Fruit fly (Drosophila melanogaster) whole organism, embryonic: Measurements from ENCODE around the gene CG33299.
A peak's percentile ranks its signal among the peaks of the same experiment; 100 is the strongest.

Experiments used
- Bgb ChIP-seq: fragments of 200-800 bp; sonication (Bioruptor generic); IDR thresholded peaks from 2 replicates; pipeline ENCODE4 v1.3.6; 2022; ENCODE audit warnings: missing biosample characterization, missing genetic modification characterization; ENCODE audit not compliant: partially characterized antibody
- BtbVII ChIP-seq: fragments of 200-800 bp; sonication (Bioruptor generic); optimal IDR thresholded peaks from 3 replicates; lab custom pipeline; 2017; ENCODE audit warnings: missing biosample characterization, mild to moderate bottlenecking, missing genetic modification characterization
- CG10147 ChIP-seq: fragments of 200-800 bp; sonication (Bioruptor generic); optimal IDR thresholded peaks from 2 replicates; lab custom pipeline; 2019; ENCODE audit warnings: missing biosample characterization, mild to moderate bottlenecking, missing genetic modification characterization, moderate library complexity
- CG11456 ChIP-seq: fragments of 200-800 bp; sonication (Bioruptor generic); IDR thresholded peaks from 3 replicates; pipeline ENCODE4 v1.3.6; 2022; ENCODE audit warnings: missing biosample characterization, missing genetic modification characterization
- CG12219 ChIP-seq: fragments of 200-800 bp; sonication (Bioruptor generic); optimal IDR thresholded peaks from 3 replicates; lab custom pipeline; 2018; ENCODE audit warnings: missing biosample characterization, mild to moderate bottlenecking, missing genetic modification characterization
- CG12769 ChIP-seq: fragments of 200-800 bp; sonication (Bioruptor generic); optimal IDR thresholded peaks from 2 replicates; lab custom pipeline; 2019; ENCODE audit warnings: missing biosample characterization, mild to moderate bottlenecking, missing genetic modification characterization, moderate library complexity
- CG13894 ChIP-seq: fragments of 200-800 bp; sonication (Bioruptor generic); optimal IDR thresholded peaks from 3 replicates; lab custom pipeline; 2018; ENCODE audit warnings: missing biosample characterization, mild to moderate bottlenecking, missing genetic modification characterization, moderate library complexity
- CG1529 ChIP-seq: fragments of 200-800 bp; sonication (Bioruptor generic); optimal IDR thresholded peaks from 3 replicates; lab custom pipeline; 2018; ENCODE audit warnings: missing biosample characterization, missing genetic modification characterization
- CG17568 ChIP-seq: fragments of 200-800 bp; sonication (Bioruptor generic); optimal IDR thresholded peaks from 2 replicates; lab custom pipeline; 2018; ENCODE audit warnings: missing biosample characterization, mild to moderate bottlenecking, missing genetic modification characterization, moderate library complexity
- CG18476 ChIP-seq: fragments of 200-800 bp; sonication (Bioruptor generic); optimal IDR thresholded peaks from 2 replicates; lab custom pipeline; 2016; ENCODE audit warnings: missing biosample characterization, mild to moderate bottlenecking, missing genetic modification characterization
- CG30020 ChIP-seq: fragments of 200-800 bp; optimal IDR thresholded peaks from 2 replicates; lab custom pipeline; 2019; ENCODE audit warnings: missing biosample characterization, mild to moderate bottlenecking, missing genetic modification characterization, moderate library complexity
- CG34376 ChIP-seq: fragments of 200-800 bp; sonication (Bioruptor generic); optimal IDR thresholded peaks from 2 replicates; lab custom pipeline; 2018; ENCODE audit warnings: missing biosample characterization, mild to moderate bottlenecking, missing genetic modification characterization
- CG43689 ChIP-seq: fragments of 200-800 bp; sonication (Bioruptor generic); IDR thresholded peaks from 2 replicates; pipeline ENCODE4 v1.3.6; 2022; ENCODE audit warnings: missing biosample characterization, missing genetic modification characterization
- CG6689 ChIP-seq: fragments of 200-800 bp; sonication (Bioruptor generic); IDR thresholded peaks from 2 replicates; pipeline ENCODE4 v1.3.6; 2022; ENCODE audit warnings: missing biosample characterization, missing genetic modification characterization
- CG6765 ChIP-seq: fragments of 200-800 bp; sonication (Bioruptor generic); optimal IDR thresholded peaks from 3 replicates; lab custom pipeline; 2017; ENCODE audit warnings: missing biosample characterization, mild to moderate bottlenecking, missing genetic modification characterization
- CG6791 ChIP-seq: fragments of 200-800 bp; sonication (Bioruptor generic); IDR thresholded peaks from 3 replicates; pipeline ENCODE4 v1.3.6; 2022; ENCODE audit warnings: missing biosample characterization, missing genetic modification characterization; ENCODE audit not compliant: partially characterized antibody
- CG6813 ChIP-seq: fragments of 200-800 bp; sonication (Bioruptor generic); optimal IDR thresholded peaks from 2 replicates; lab custom pipeline; 2017; ENCODE audit warnings: missing biosample characterization, missing genetic modification characterization, mild to moderate bottlenecking, moderate library complexity, missing genetic modification reagents
- CG7556 ChIP-seq: fragments of 200-800 bp; sonication (Bioruptor generic); optimal IDR thresholded peaks from 2 replicates; lab custom pipeline; 2017; ENCODE audit warnings: missing biosample characterization, mild to moderate bottlenecking, missing genetic modification characterization
- CG8478 ChIP-seq: fragments of >200 bp; optimal IDR thresholded peaks from 2 replicates; lab custom pipeline; 2018
- CTCF ChIP-seq: fragments of 200-800 bp; sonication (Bioruptor generic); optimal IDR thresholded peaks from 2 replicates; lab custom pipeline; 2017; ENCODE audit warnings: missing biosample characterization, mild to moderate bottlenecking, missing genetic modification characterization, moderate library complexity
- D19A ChIP-seq: fragments of 200-800 bp; optimal IDR thresholded peaks from 3 replicates; lab custom pipeline; 2019; ENCODE audit warnings: missing biosample characterization, mild to moderate bottlenecking, missing genetic modification characterization, moderate library complexity
- Dip2 ChIP-seq: fragments of 200-800 bp; sonication (Bioruptor generic); IDR thresholded peaks from 2 replicates; pipeline ENCODE4 v1.3.6; 2022; ENCODE audit warnings: missing biosample characterization, missing genetic modification characterization
- E2f2 ChIP-seq: fragments of 200-800 bp; sonication (Bioruptor generic); IDR thresholded peaks from 2 replicates; pipeline ENCODE4 v1.3.6; 2022; ENCODE audit warnings: missing biosample characterization, missing genetic modification characterization
- Elba2 ChIP-seq: fragments of 200-800 bp; sonication (Bioruptor generic); optimal IDR thresholded peaks from 3 replicates; lab custom pipeline; 2016; ENCODE audit warnings: missing biosample characterization, missing genetic modification characterization
- HmgZ ChIP-seq: fragments of 200-800 bp; sonication (Bioruptor generic); optimal IDR thresholded peaks from 2 replicates; lab custom pipeline; 2018; ENCODE audit warnings: missing biosample characterization, mild to moderate bottlenecking, missing genetic modification characterization
- MBD-R2 ChIP-seq: fragments of 200-800 bp; sonication (Bioruptor generic); IDR thresholded peaks from 2 replicates; pipeline ENCODE4 v1.3.6; 2022; ENCODE audit warnings: missing biosample characterization, missing genetic modification characterization
- Mrtf ChIP-seq: fragments of 200-800 bp; sonication (Bioruptor generic); IDR thresholded peaks from 3 replicates; pipeline ENCODE4 v1.3.6; 2022; ENCODE audit warnings: missing biosample characterization, missing genetic modification characterization
- Nf-YA ChIP-seq: fragments of 200-800 bp; sonication (Bioruptor generic); IDR thresholded peaks from 2 replicates; pipeline ENCODE4 v1.3.6; 2022; ENCODE audit warnings: missing biosample characterization, missing genetic modification characterization
- Opbp ChIP-seq: fragments of 200-800 bp; sonication (Bioruptor generic); IDR thresholded peaks from 3 replicates; pipeline ENCODE4 v1.3.6; 2022; ENCODE audit warnings: missing biosample characterization, missing genetic modification characterization; ENCODE audit not compliant: partially characterized antibody
- PHDP ChIP-seq: fragments of 200-800 bp; sonication (Bioruptor generic); optimal IDR thresholded peaks from 3 replicates; lab custom pipeline; 2018; ENCODE audit warnings: missing biosample characterization, mild to moderate bottlenecking, missing genetic modification characterization, moderate library complexity
- Vsx1 ChIP-seq: fragments of 200-800 bp; sonication (Bioruptor generic); optimal IDR thresholded peaks from 2 replicates; lab custom pipeline; 2017; ENCODE audit warnings: missing biosample characterization, mild to moderate bottlenecking, missing genetic modification characterization, missing genetic modification reagents
- YL-1 ChIP-seq: fragments of 200-800 bp; sonication (Bioruptor generic); optimal IDR thresholded peaks from 3 replicates; lab custom pipeline; 2017; ENCODE audit warnings: missing biosample characterization, mild to moderate bottlenecking, missing genetic modification characterization
- amos ChIP-seq: fragments of 200-800 bp; sonication (Bioruptor generic); IDR thresholded peaks from 2 replicates; pipeline ENCODE4 v1.3.6; 2022; ENCODE audit warnings: missing biosample characterization, missing genetic modification characterization; ENCODE audit not compliant: partially characterized antibody
- bbx ChIP-seq: fragments of 200-800 bp; sonication (Bioruptor generic); IDR thresholded peaks from 2 replicates; pipeline ENCODE4 v1.3.6; 2022; ENCODE audit warnings: missing biosample characterization, missing genetic modification characterization; ENCODE audit not compliant: partially characterized antibody
- caup ChIP-seq: fragments of 200-800 bp; sonication (Bioruptor generic); optimal IDR thresholded peaks from 3 replicates; lab custom pipeline; 2017; ENCODE audit warnings: missing biosample characterization, mild to moderate bottlenecking, missing genetic modification characterization, moderate library complexity; ENCODE audit not compliant: severe bottlenecking
- crol ChIP-seq: fragments of 200-800 bp; sonication (Bioruptor generic); IDR thresholded peaks from 2 replicates; pipeline ENCODE4 v1.3.6; 2022; ENCODE audit warnings: missing biosample characterization, missing genetic modification characterization
- hkb ChIP-seq, 2 experiments: fragments of 200-800 bp in 1 of 2; fragments of >200 bp in 1 of 2; sonication (Bioruptor generic) in 1 of 2; IDR thresholded peaks in 1 of 2; optimal IDR thresholded peaks in 1 of 2; 2 replicates each; pipeline versions ENCODE4 v1.3.6 to Lab custom; 2017 to 2022; ENCODE audit warnings: missing biosample characterization in 1 of 2, missing genetic modification characterization in 1 of 2
- kni ChIP-seq: fragments of 200-800 bp; sonication (Bioruptor generic); optimal IDR thresholded peaks from 3 replicates; lab custom pipeline; 2017; ENCODE audit warnings: mild to moderate bottlenecking, missing biosample characterization, missing genetic modification reagents, missing genetic modification characterization
- mam ChIP-seq: fragments of 200-800 bp; sonication (Bioruptor generic); optimal IDR thresholded peaks from 3 replicates; lab custom pipeline; 2016; ENCODE audit warnings: missing biosample characterization, missing genetic modification characterization
- oc ChIP-seq: fragments of 200-800 bp; sonication (Bioruptor generic); optimal IDR thresholded peaks from 2 replicates; lab custom pipeline; 2018; ENCODE audit warnings: missing biosample characterization, mild to moderate bottlenecking, missing genetic modification characterization, moderate library complexity
- pita ChIP-seq: fragments of 200-800 bp; sonication (Bioruptor generic); optimal IDR thresholded peaks from 2 replicates; lab custom pipeline; 2017; ENCODE audit warnings: missing biosample characterization, mild to moderate bottlenecking, missing genetic modification characterization
- ranshi ChIP-seq: fragments of 200-800 bp; sonication (Bioruptor generic); IDR thresholded peaks from 2 replicates; pipeline ENCODE4 v1.3.6; 2022; ENCODE audit warnings: missing biosample characterization, missing genetic modification characterization
- sd ChIP-seq: fragments of 200-800 bp; sonication (Bioruptor generic); optimal IDR thresholded peaks from 3 replicates; lab custom pipeline; 2018; ENCODE audit warnings: missing biosample characterization, mild to moderate bottlenecking, missing genetic modification characterization, moderate library complexity
- unc-4 ChIP-seq: fragments of 200-800 bp; sonication (Bioruptor generic); IDR thresholded peaks from 2 replicates; pipeline ENCODE4 v1.3.6; 2022; ENCODE audit warnings: missing biosample characterization, missing genetic modification characterization; ENCODE audit not compliant: partially characterized antibody

Gene CG33299

dm6 chr2L:9609337-9609856 lies 47.0 kb upstream of the CG33299 start (continued):
- no peak for TF ChIP-seq bbx (GFP tag; lab: Robert Waterston, UW)
- peak; percentile 6 for TF ChIP-seq sd (tag; lab: Kevin White, UChicago)
- TF ChIP-seq CG11456 (GFP tag; lab: Robert Waterston, UW) = 0 out of 3 replicates have a peak, but pooled peaks have one; percentile 20
- TF ChIP-seq crol = peak; percentile 48; the same call in 1 of the 2 replicates
- peak; percentile 76 for TF ChIP-seq kni (GFP tag; lab: Kevin White, UChicago)
- no peak for TF ChIP-seq Mrtf
- TF ChIP-seq CG18476 (GFP tag; lab: Kevin White, UChicago) = no peak

dm6 chr2L:9612654-9613005 lies 43.8 kb upstream of the CG33299 start:
- peak; percentile 78 for TF ChIP-seq E2f2 (GFP tag; lab: Robert Waterston, UW)
- TF ChIP-seq CTCF (GFP tag; lab: Kevin White, UChicago) = peak; percentile 92
- peak; percentile 25 for TF ChIP-seq pita
- TF ChIP-seq Bgb (GFP tag; lab: Robert Waterston, UW) = peak; percentile 30; the same call in 1 of the 2 replicates
- peak; percentile 39 for TF ChIP-seq amos (GFP tag; lab: Robert Waterston, UW)
- TF ChIP-seq Dip2 = peak; percentile 94
- peak; percentile 1 for TF ChIP-seq Elba2 (GFP tag; lab: Kevin White, UChicago)
- no peak for TF ChIP-seq BtbVII
- no peak for TF ChIP-seq CG30020 (tag; lab: Kevin White, UChicago)
- 0 out of 2 replicates have a peak, but pooled peaks have one; percentile 0 for TF ChIP-seq unc-4 (GFP tag; lab: Robert Waterston, UW)
- no peak for TF ChIP-seq CG6813 (GFP tag; lab: Kevin White, UChicago)
- peak; percentile 80 for TF ChIP-seq CG8478 (lab: Kevin White, UChicago)
- TF ChIP-seq hkb (optimal IDR thresholded peaks at IDR 0.05; lab: Kevin White, UChicago) = peak; percentile 70
- TF ChIP-seq hkb (GFP tag; IDR thresholded peaks at IDR 0.05; lab: Robert Waterston, UW) = no peak
- peak; percentile 4 for TF ChIP-seq mam (GFP tag; lab: Kevin White, UChicago)

- 0 out of 2 replicates have a peak, but pooled peaks have one; percentile 28 for TF ChIP-seq unc-4 (GFP tag; lab: Robert Waterston, UW)
- no peak for TF ChIP-seq CG7556 (GFP tag; lab: Kevin White, UChicago)
- no peak for TF ChIP-seq CG43689 (GFP tag; lab: Robert Waterston, UW)
- TF ChIP-seq CG17568 (GFP tag; lab: Kevin White, UChicago) = peak; percentile 69
- peak; percentile 81 for TF ChIP-seq CG6765 (GFP tag; lab: Kevin White, UChicago)
- 0 out of 2 replicates have a peak, but pooled peaks have one; percentile 30 for TF ChIP-seq MBD-R2 (GFP tag; lab: Robert Waterston, UW)
- TF ChIP-seq Vsx1 (GFP tag; lab: Kevin White, UChicago) = peak; percentile 59
- TF ChIP-seq BtbVII = peak; percentile 1
- TF ChIP-seq Opbp = 0 out of 3 replicates have a peak, but pooled peaks have one; percentile 37
- TF ChIP-seq CG12219 (GFP tag; lab: Kevin White, UChicago) = peak; percentile 3
- TF ChIP-seq oc (tag; lab: Kevin White, UChicago) = peak; percentile 14
- peak; percentile 12 for TF ChIP-seq HmgZ (tag; lab: Kevin White, UChicago)
- 0 out of 2 replicates have a peak, but pooled peaks have one; percentile 6 for TF ChIP-seq CG6689 (GFP tag; lab: Robert Waterston, UW)
- TF ChIP-seq CG34376 (GFP tag; lab: Kevin White, UChicago) = peak; percentile 77
- TF ChIP-seq YL-1 (GFP tag; lab: Kevin White, UChicago) = peak; percentile 79
- peak; percentile 56; the same call in 1 of the 3 replicates for TF ChIP-seq CG6791 (GFP tag; lab: Robert Waterston, UW)
- TF ChIP-seq caup (GFP tag; lab: Kevin White, UChicago) = peak; percentile 61
- TF ChIP-seq CG1529 (GFP tag; lab: Kevin White, UChicago) = peak; percentile 16
- TF ChIP-seq CG10147 (GFP tag; lab: Kevin White, UChicago) = no peak
- TF ChIP-seq PHDP = peak; percentile 18
- no peak for TF ChIP-seq D19A (tag; lab: Kevin White, UChicago)
- no peak; the same call in 1 of the 2 replicates for TF ChIP-seq ranshi (GFP tag; lab: Robert Waterston, UW)
- TF ChIP-seq Nf-YA (GFP tag; lab: Robert Waterston, UW) = peak; percentile 8; the same call in 1 of the 2 replicates
- TF ChIP-seq CG13894 = peak; percentile 36
- TF ChIP-seq CG12769 (tag; lab: Kevin White, UChicago) = peak; percentile 46
Observed at dm6 chr2L:9613006-9613690, 43.3 kb upstream of the CG33299 start, which contains the start of gene Trx2. Trx2 (plus strand) TSS chr2L:9613166.
